Worm (Caenorhabditis elegans) whole organism, L4/young adult: ENCODE results near the gene sri-18.

ENCODE experiments used
- W03F9.2 ChIP-seq: fragments of 150-350 bp; optimal IDR thresholded peaks from 2 replicates; lab custom pipeline; 2014; ENCODE audit warnings: missing biosample characterization, missing genetic modification characterization
- dao-5 ChIP-seq: sonication (generic microtip); optimal IDR thresholded peaks from 2 replicates; lab custom pipeline; 2016; ENCODE audit warnings: missing genotype, missing genetic modification characterization, moderate library complexity, missing compliant biosample characterization
- him-1 ChIP-seq: sonication (generic microtip); optimal IDR thresholded peaks from 2 replicates; lab custom pipeline; 2016; ENCODE audit warnings: missing genotype, missing genetic modification reagents, missing genetic modification characterization, missing compliant biosample characterization

DNA sequence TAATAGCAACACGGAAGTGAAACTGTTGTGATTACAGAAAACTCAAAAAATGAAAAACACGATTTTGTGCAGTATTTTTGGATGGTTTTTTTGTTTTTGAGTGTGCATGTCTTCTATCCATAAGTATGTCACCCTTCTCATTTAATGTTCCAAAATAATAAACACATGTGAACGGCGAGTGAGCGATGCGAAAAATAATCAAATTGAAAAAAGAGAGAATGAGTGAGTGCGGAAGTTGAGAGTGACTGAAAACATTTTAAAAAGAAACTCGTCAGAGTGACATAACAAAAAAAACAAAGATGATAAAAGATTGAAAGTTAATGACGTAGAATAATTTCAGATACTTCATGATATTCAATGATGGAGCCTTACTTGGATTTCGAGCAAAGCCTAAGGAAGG lies 10.8 kb downstream of the sri-18 start:
- TF ChIP-seq dao-5 (tag; lab: Kevin White, UChicago) (no peak), him-1 (tag; lab: Kevin White, UChicago) (no peak), W03F9.2 (tag; lab: Kevin White, UChicago) (no peak)
